In genomic region chrII:11614103-11614857, ce11 we compare ENCODE assay signal across 7 worm cellular contexts.
TF ChIP-seq lines count a peak whose summit lies in the region.

No protein-coding gene starts in this region.

TF ChIP-seq in whole organism, L1 larva, 84 proteins besides CTCF, POLR2A, EP300 and RAD21:
- TF ChIP-seq vab-15 (tag; optimal IDR thresholded peaks at IDR 0.05; lab: Kevin White, UChicago) (no peak), fkh-8 (tag; optimal IDR thresholded peaks at IDR 0.05; lab: Kevin White, UChicago) (peak; percentile 36), aly-2 (tag; optimal IDR thresholded peaks at IDR 0.05; lab: Kevin White, UChicago) (peak; percentile 61)

TF ChIP-seq in whole organism, L2 larva, 48 proteins besides CTCF, POLR2A, EP300 and RAD21:
- TF ChIP-seq nhr-25 (tag; optimal IDR thresholded peaks at IDR 0.05; lab: Kevin White, UChicago) = peak; percentile 34
- peak; percentile 32 for TF ChIP-seq Y55F3AM.14 (GFP tag; optimal IDR thresholded peaks at IDR 0.05; lab: Kevin White, UChicago)
- TF ChIP-seq nhr-21 (tag; optimal IDR thresholded peaks at IDR 0.05; lab: Kevin White, UChicago) = peak; percentile 24
- no peak for TF ChIP-seq nhr-11 (tag; optimal IDR thresholded peaks at IDR 0.05; lab: Kevin White, UChicago)
- TF ChIP-seq fos-1 (tag; optimal IDR thresholded peaks at IDR 0.05; lab: Kevin White, UChicago) = peak; percentile 0
- no peak for TF ChIP-seq lin-11 (tag; optimal IDR thresholded peaks at IDR 0.05; lab: Kevin White, UChicago)
TF ChIP-seq in whole organism, L2 larva: peak in this region for 4.

TF ChIP-seq in whole organism, L3 larva, 47 proteins besides CTCF, POLR2A, EP300 and RAD21:
- TF ChIP-seq hmg-11 (tag; optimal IDR thresholded peaks at IDR 0.05; lab: Kevin White, UChicago) (no peak), ceh-28 (tag; optimal IDR thresholded peaks at IDR 0.05; lab: Kevin White, UChicago) (peak; percentile 58), nhr-11 (tag; optimal IDR thresholded peaks at IDR 0.05; lab: Kevin White, UChicago) (no peak), aly-2 (tag; optimal IDR thresholded peaks at IDR 0.05; lab: Kevin White, UChicago) (peak; percentile 88), nhr-23 (tag; optimal IDR thresholded peaks at IDR 0.05; lab: Kevin White, UChicago) (peak; percentile 71), jun-1 (tag; optimal IDR thresholded peaks at IDR 0.05; lab: Kevin White, UChicago) (no peak), ama-1 (optimal IDR thresholded peaks at IDR 0.05; lab: Kevin White, UChicago) (peak; percentile 47), mdl-1 (tag; optimal IDR thresholded peaks at IDR 0.05; lab: Kevin White, UChicago) (no peak), elt-2 (tag; optimal IDR thresholded peaks at IDR 0.05; lab: Kevin White, UChicago) (no peak)

TF ChIP-seq in whole organism, L4 larva, 104 proteins besides CTCF, POLR2A, EP300 and RAD21 (continues in another document):
- TF ChIP-seq unc-130 (GFP tag; optimal IDR thresholded peaks at IDR 0.05; lab: Kevin White, UChicago) = no peak
- TF ChIP-seq lin-13 (GFP tag; optimal IDR thresholded peaks at IDR 0.05; lab: Kevin White, UChicago) = no peak
- TF ChIP-seq cey-2 (tag; optimal IDR thresholded peaks at IDR 0.05; lab: Kevin White, UChicago; ENCODE audit: borderline replicate concordance, insufficient read depth) = no peak
- no peak for TF ChIP-seq madf-9 (GFP tag; conservative IDR thresholded peaks at IDR 0.05; lab: Robert Waterston, UW)
- TF ChIP-seq nhr-10 (tag; optimal IDR thresholded peaks at IDR 0.05; lab: Kevin White, UChicago) = peak; percentile 28
- no peak for TF ChIP-seq nhr-25 (tag; optimal IDR thresholded peaks at IDR 0.05; lab: Kevin White, UChicago; ENCODE audit: borderline replicate concordance, insufficient read depth)
- TF ChIP-seq vab-7 (GFP tag; IDR thresholded peaks at IDR 0.05; lab: Robert Waterston, UW) = no peak
- no peak for TF ChIP-seq ceh-28 (tag; optimal IDR thresholded peaks at IDR 0.05; lab: Kevin White, UChicago)
- TF ChIP-seq nhr-76 (tag; optimal IDR thresholded peaks at IDR 0.05; lab: Kevin White, UChicago) = no peak
- no peak for TF ChIP-seq dmd-8 (GFP tag; IDR thresholded peaks at IDR 0.05; lab: Robert Waterston, UW)
- TF ChIP-seq Y75B8A.6 (GFP tag; IDR thresholded peaks at IDR 0.05; lab: Robert Waterston, UW) = no peak
- no peak for TF ChIP-seq snpc-1.2 (GFP tag; IDR thresholded peaks at IDR 0.05; lab: Robert Waterston, UW)
- TF ChIP-seq daf-12 (tag; optimal IDR thresholded peaks at IDR 0.05; lab: Kevin White, UChicago) = no peak
- TF ChIP-seq fos-1 (tag; optimal IDR thresholded peaks at IDR 0.05; lab: Kevin White, UChicago) = no peak
- peak in 1 of 2 experiments; percentile 60 for TF ChIP-seq daf-16 (GFP tag; optimal IDR thresholded peaks at IDR 0.05; lab: Kevin White, UChicago)
- peak; percentile 18 for TF ChIP-seq daf-16 (tag; optimal IDR thresholded peaks at IDR 0.05; lab: Kevin White, UChicago)
- TF ChIP-seq lir-3 (tag; optimal IDR thresholded peaks at IDR 0.05; lab: Kevin White, UChicago) = no peak
- TF ChIP-seq F37D6.2 (tag; optimal IDR thresholded peaks at IDR 0.05; lab: Kevin White, UChicago) = peak; percentile 17
- TF ChIP-seq snpc-4 (tag; optimal IDR thresholded peaks at IDR 0.05; lab: Kevin White, UChicago) = no peak

TF ChIP-seq in whole organism, early embryonic, 17 proteins besides CTCF, POLR2A, EP300 and RAD21:
- peak; percentile 9 for TF ChIP-seq ceh-36 (tag; optimal IDR thresholded peaks at IDR 0.05; lab: Kevin White, UChicago)
- TF ChIP-seq F13C5.2 (tag; optimal IDR thresholded peaks at IDR 0.05; lab: Kevin White, UChicago) = no peak
- TF ChIP-seq scrt-1 (GFP tag; IDR thresholded peaks at IDR 0.05; lab: Robert Waterston, UW) = no peak
- TF ChIP-seq ama-1 (optimal IDR thresholded peaks at IDR 0.05; lab: Kevin White, UChicago) = no peak
- no peak for TF ChIP-seq sea-1 (GFP tag; conservative IDR thresholded peaks at IDR 0.05; lab: Robert Waterston, UW)

TF ChIP-seq in whole organism, mixed stage, embryonic, 35 proteins besides CTCF, POLR2A, EP300 and RAD21:
- no peak for TF ChIP-seq nhr-76 (tag; optimal IDR thresholded peaks at IDR 0.05; lab: Kevin White, UChicago)
- TF ChIP-seq hlh-1 (tag; optimal IDR thresholded peaks at IDR 0.05; lab: Kevin White, UChicago) = no peak
- peak; percentile 14 for TF ChIP-seq ces-1 (GFP tag; optimal IDR thresholded peaks at IDR 0.05; lab: Kevin White, UChicago)
- TF ChIP-seq ceh-83 (GFP tag; optimal IDR thresholded peaks at IDR 0.05; lab: Kevin White, UChicago) = peak; percentile 35

TF ChIP-seq in whole organism, young adult, 124 proteins besides CTCF, POLR2A, EP300 and RAD21:
- TF ChIP-seq cebp-2 (GFP tag; IDR thresholded peaks at IDR 0.05; lab: Robert Waterston, UW) = 0 out of 2 replicates have a peak, but pooled peaks have one; percentile 18
- TF ChIP-seq F10E7.11 (tag; optimal IDR thresholded peaks at IDR 0.05; lab: Kevin White, UChicago) = no peak
- TF ChIP-seq ztf-26 (tag; optimal IDR thresholded peaks at IDR 0.05; lab: Kevin White, UChicago) = no peak
- TF ChIP-seq let-526 (GFP tag; IDR thresholded peaks at IDR 0.05; lab: Robert Waterston, UW) = no peak
- peak; percentile 28 for TF ChIP-seq ama-1 (optimal IDR thresholded peaks at IDR 0.05; lab: Kevin White, UChicago)
- TF ChIP-seq ama-1 (GFP tag; optimal IDR thresholded peaks at IDR 0.05; lab: Kevin White, UChicago) = no peak
